Worm (Caenorhabditis elegans) whole organism, L4/young adult: Measurements from ENCODE around the gene F35C11.4.

Source experiments
- W03F9.2 ChIP-seq: fragments of 150-350 bp; optimal IDR thresholded peaks from 2 replicates; lab custom pipeline; 2014; ENCODE audit warnings: missing biosample characterization, missing genetic modification characterization
- dao-5 ChIP-seq: sonication (generic microtip); optimal IDR thresholded peaks from 2 replicates; lab custom pipeline; 2016; ENCODE audit warnings: missing genotype, missing genetic modification characterization, moderate library complexity, missing compliant biosample characterization
- him-1 ChIP-seq: sonication (generic microtip); optimal IDR thresholded peaks from 2 replicates; lab custom pipeline; 2016; ENCODE audit warnings: missing genotype, missing genetic modification reagents, missing genetic modification characterization, missing compliant biosample characterization

F35C11.4 gene

DNA sequence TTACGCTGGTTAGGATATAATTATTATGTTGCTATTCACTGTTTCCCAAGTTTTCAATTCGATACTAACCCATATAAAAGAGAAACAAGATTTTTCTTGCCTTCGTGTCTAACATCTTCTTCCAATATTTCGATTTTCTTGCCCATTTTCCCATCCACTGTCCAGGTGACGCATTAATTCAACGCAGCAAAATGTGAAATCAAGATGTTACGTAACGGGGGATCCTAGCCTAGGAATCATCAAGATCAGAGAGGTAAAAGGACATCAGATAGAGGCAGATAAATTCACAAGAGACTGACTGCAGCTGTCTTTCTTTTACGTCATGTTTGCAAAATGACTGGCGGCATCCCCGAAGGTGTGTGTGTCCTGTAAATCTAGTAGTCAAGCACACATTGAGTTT is 24.2 kb upstream of the F35C11.4 start:
- no peak for TF ChIP-seq W03F9.2 (tag; lab: Kevin White, UChicago)
- TF ChIP-seq dao-5: no peak
- TF ChIP-seq him-1 (tag; lab: Kevin White, UChicago): no peak

DNA sequence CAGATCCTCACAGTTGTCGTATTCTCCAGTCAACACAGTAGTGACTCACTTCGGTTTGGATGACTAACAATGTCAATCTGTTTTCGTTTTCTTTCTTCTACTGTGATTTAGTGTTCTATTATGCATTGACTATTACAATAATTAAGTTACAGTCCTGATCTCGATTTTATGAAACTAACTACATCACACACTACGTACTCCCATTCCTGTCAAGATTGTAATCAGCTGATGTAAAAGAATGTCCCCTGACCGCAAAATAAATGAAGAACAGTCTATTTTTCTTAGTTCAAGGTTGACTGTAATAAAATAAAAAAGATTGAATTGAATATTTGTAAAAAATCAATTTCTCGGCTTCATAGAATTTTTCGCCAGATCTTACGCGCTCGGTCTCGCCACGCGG is 23.5 kb upstream of the F35C11.4 start:
- TF ChIP-seq W03F9.2 (tag; lab: Kevin White, UChicago): no peak
- no peak for TF ChIP-seq him-1 (tag; lab: Kevin White, UChicago)
- TF ChIP-seq dao-5: no peak

DNA sequence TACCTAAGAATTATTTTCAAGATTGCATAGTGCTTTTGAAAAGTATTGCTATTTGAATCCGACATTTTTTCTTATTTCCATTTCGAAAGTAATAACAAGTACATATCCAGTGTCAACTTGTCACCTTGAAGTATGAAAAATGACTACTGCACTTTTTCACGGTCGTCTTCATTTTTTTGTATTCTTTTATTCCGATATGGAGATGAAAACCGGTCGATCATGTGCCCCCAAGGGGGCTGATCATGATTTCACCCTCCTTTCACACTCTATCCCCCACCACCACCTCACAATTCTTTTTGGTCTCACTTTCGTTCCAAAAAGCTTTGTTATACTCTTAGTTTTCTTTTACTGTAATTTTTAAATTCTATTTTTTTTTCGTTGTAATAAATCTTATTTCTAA is 22.9 kb upstream of the F35C11.4 start:
- TF ChIP-seq him-1 (tag; lab: Kevin White, UChicago) (no peak), dao-5 (no peak), W03F9.2 (tag; lab: Kevin White, UChicago) (no peak)

DNA sequence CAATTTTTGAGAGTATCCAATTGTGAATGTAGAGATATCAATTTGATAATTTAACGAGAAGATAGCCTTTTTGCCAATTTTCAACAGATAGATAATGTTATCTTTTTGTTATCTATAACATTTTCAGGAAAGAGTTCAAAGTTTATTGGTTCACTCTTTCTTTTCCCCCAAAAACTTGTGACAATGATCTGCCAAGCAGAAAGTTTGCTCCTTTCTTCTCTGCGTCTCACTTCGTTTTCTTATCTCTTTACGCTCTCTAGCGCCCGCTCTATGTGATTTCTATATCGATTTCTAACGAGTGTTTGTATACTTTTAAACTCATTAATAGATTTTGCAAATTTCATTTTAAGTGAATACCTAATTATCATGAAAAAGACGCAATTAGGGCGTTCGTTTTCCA is 22.3 kb upstream of the F35C11.4 start:
- TF ChIP-seq him-1 (tag; lab: Kevin White, UChicago): no peak
- no peak for TF ChIP-seq dao-5
- no peak for TF ChIP-seq W03F9.2 (tag; lab: Kevin White, UChicago)

DNA sequence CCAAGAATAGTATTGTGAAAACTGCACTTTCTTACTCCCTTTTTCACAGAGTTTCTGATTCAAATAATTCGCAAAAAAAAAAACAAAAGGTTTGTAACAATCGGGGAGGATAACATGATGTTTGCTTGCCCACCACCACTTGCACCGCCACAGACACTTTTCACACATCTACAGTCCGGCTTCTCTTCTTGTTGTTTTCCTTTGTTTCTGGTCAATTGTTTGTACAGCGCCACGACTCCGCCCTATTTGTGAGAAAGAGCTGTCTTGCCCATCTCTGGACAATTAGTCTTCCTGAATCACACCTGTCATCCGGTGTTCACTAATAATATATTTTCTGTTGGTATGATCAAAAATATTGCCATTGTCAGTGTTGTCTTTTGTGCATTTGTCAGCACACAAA is 17.8 kb upstream of the F35C11.4 start, which contains the start of gene M110.9:
Gene M110.9 (plus strand): TSS at position 301 of the 400 bp plus-strand sequence.
- TF ChIP-seq him-1 (tag; lab: Kevin White, UChicago) (no peak), dao-5 (no peak), W03F9.2 (tag; lab: Kevin White, UChicago) (no peak)

DNA sequence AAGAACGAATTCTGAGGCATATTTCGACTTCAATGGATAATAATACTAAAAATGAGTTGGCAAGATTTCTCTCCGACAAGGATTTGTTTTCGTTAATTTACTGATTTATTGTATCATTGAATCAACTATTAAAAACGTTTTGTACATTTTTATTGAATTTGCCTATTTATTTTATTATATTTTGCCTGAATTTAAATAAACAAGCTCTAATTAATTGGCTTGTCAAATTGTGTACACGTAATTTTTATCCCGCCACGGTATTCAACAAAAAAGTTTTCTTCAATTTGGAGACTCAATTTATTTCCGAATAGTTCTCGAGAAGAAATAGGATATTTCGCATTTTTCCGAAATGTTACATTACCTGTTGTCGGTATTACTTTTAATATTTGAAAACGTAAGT is 16.3 kb upstream of the F35C11.4 start, which contains the start of gene M110.7:
Gene M110.7 (plus strand): TSS at position 301 of the 400 bp plus-strand sequence.
- no peak for TF ChIP-seq dao-5

DNA sequence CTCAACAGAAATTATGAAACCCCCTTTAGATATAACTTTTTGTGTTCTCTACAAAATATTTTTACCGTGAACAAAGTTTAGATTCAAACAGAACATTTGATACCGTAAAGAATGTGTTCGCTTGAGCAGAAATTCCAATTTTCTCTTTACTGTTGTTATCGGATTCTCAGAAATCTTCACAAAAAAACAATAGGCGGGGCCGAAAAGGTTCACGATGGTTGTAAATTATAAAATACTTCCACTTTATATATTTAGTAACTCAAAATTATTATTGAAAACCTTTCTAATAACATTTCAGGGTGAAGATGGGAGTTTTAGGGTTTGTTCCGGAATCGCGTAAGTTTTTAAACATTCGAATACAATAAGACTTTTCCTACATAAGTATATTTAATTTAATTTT is 10.6 kb upstream of the F35C11.4 start, which contains the start of gene nlp-5:
Gene nlp-5 (plus strand): TSS at position 301 of the 400 bp plus-strand sequence.
- TF ChIP-seq W03F9.2 (tag; lab: Kevin White, UChicago) (no peak), him-1 (tag; lab: Kevin White, UChicago) (no peak), dao-5 (no peak)

DNA sequence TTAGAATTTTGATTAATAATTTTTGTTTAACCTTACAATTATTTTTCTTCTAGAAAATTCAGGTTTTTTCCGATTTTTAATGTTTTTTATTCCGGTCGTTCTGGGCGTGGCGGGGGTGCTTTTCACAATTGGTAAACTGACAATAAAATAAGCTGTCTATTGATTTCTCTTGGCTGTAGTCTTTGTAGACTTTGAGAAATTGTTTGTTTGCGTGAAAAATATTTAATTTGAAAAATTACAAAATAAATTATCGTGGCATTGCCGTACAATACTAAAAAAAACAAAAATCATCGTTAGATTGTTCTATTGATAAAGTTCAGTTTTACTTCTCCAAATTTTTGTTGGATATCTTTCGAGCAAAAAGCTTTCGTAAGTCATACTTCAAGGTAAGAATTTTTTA is 2.3 kb upstream of the F35C11.4 start, which contains the start of gene F35C11.3:
Gene F35C11.3 (plus strand): TSS at position 301 of the 400 bp plus-strand sequence.
- TF ChIP-seq him-1 (tag; lab: Kevin White, UChicago) (no peak), dao-5 (no peak), W03F9.2 (tag; lab: Kevin White, UChicago) (no peak)

DNA sequence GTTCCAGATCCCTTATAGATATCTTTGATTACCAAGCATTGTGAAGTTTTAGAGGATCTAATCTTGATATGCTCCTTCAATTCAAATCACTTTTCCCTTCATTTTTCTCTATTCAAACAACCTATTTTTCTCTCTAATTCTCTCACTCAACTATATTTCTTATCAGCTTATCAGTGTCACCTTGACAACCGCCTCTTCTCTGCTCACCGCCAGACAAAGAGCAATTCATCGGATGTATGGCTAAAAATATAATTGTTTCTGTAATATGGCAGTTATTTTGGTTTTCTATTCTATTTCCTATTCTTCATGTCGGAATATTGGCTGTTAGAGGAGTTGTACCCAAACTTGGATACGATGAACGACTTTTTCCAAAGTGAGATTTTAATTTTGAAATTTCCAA is 906 bp downstream of the F35C11.4 start:
- TF ChIP-seq him-1 (tag; lab: Kevin White, UChicago): no peak
- TF ChIP-seq dao-5: no peak
- no peak for TF ChIP-seq W03F9.2 (tag; lab: Kevin White, UChicago)

DNA sequence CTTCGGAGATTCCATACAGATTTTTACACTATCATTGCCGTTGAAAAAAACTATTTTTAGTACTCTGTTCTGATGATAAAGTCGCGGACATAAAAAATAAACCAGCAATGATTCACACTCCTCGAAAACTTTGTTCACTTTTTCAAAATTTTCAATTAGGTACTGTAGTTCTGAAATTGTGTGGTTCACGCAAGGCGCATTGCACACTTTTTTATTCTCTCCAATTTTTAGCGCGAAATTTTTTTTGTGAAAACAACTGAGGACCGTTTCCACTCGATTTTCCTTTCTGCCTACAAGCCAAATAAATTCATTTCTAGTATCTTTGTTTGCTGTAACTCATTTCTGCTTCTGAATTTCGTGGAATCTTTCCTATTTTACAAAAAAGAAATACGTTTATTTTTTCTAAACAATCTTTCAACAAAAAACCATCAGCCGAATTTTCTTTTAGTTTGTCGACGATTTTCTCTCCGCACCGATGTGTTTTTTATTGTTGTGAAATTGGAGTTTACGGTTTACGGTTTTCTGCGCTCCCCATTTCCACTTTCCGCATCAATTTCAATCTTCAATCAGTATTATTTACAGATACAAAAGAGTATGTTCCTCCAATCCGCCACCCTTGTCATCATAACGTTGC is 4.5 kb downstream of the F35C11.4 start, which contains the start of gene F35C11.5:
Gene F35C11.5 (plus strand): TSS at position 584 of the 634 bp plus-strand sequence.
- TF ChIP-seq him-1 (tag; lab: Kevin White, UChicago) (no peak), dao-5 (no peak), W03F9.2 (tag; lab: Kevin White, UChicago) (no peak)

DNA sequence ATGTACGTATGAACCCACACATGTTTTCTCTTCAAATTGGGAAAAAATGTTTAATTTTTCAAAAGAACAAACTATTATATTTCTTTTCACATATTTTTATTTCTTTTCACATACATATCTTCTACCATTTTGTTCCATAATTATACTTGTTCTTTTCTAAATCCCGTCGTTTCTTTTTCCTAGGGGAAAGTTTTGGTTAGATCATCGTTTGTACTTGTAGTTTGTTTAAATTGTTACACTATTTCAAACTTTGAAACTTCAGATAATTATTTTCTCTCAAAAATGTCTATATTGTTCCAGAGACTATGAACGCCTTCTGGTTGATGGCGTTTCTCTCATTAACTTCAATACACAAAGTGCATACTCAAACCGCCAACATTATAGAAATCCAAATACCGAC is 7.2 kb downstream of the F35C11.4 start, which contains the start of gene F35C11.7:
Gene F35C11.7 (plus strand): TSS at position 301 of the 400 bp plus-strand sequence.
- no peak for TF ChIP-seq dao-5
- TF ChIP-seq W03F9.2 (tag; lab: Kevin White, UChicago): no peak
- no peak for TF ChIP-seq him-1 (tag; lab: Kevin White, UChicago)

DNA sequence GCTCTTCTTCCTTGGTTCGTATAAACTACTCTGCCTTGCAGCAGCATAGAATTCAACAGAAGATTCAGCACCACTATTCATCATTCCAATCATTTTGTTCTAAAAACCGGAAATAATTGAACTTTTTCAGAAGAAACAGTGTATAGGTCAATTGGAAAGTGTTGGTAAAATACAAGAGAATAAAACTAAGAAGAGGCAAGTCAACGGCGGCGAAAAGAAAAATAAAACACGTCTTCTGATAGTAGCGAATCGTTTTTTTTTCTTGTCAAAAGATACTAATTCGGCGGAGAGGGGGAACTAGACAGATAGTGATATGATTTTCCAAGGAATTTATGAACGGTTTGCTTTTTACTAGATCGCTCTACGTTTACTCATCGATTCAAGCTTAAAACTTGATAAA is 10.2 kb downstream of the F35C11.4 start, which contains the start of gene F35C11.6:
Gene F35C11.6 (minus strand): TSS at position 101 of the 400 bp plus-strand sequence.
- TF ChIP-seq him-1 (tag; lab: Kevin White, UChicago): no peak

DNA sequence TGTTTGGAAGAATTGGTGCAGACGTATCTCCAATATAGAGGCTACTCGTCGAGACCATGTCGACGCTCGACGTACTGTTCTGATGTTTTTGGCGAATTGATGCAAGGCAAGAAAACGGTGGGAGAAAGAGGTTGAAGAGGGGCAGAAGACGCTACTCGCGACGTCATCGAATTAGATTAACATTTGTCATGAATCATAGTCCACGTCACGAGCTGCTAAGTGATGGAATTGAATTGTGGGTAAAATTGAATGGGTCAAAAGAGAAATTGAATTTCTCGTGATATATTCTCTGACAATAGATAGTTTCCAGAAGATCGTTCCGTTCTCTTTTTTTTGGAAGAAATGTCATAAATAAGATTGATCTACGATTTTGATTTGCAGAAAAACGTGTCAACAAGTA is 10.9 kb downstream of the F35C11.4 start:
- no peak for TF ChIP-seq him-1 (tag; lab: Kevin White, UChicago)
- TF ChIP-seq dao-5: no peak
- no peak for TF ChIP-seq W03F9.2 (tag; lab: Kevin White, UChicago)

DNA sequence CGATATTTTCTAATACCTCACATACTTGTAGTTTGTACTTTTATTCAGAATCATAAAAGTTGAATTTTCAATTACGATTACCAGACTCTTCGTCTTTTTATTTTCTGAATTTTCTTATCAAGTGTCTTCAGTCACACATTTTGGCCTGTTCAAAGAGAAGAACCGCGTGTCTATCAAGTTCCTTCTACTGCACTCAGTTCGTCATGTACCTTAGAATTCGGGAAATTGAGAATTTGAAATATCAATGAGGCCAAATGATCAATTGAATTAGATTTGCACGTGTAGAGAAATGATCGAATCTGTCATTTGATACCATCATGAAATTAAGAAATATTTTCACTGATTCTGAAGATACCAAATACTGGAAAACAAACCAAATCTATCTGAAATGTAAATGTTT is 14.8 kb downstream of the F35C11.4 start:
- TF ChIP-seq W03F9.2 (tag; lab: Kevin White, UChicago) (no peak), him-1 (tag; lab: Kevin White, UChicago) (no peak), dao-5 (no peak)

DNA sequence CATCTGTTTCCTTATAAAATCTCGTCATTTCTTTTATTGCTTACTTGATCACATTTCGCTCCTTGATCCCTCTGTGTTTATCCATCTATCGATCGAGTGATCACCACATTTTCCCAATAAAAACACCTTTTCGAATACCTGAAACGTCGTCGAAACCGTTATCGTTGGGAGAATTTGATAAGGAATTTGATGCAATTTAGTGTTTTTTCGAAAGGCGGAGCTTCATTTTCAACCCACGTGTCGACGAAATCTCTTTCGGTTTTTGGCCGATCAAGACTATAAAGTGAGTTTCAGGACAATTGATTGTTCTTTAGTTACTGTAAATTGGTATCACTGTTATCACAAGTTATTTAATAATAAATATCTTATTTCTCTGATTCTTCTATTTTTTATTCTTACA is 15.8 kb downstream of the F35C11.4 start, which contains the start of gene srdh-1:
Gene srdh-1 (plus strand): TSS at position 43 of the 400 bp plus-strand sequence.
- TF ChIP-seq dao-5 (no peak), him-1 (tag; lab: Kevin White, UChicago) (no peak), W03F9.2 (tag; lab: Kevin White, UChicago) (no peak)
